Worm (Caenorhabditis elegans) whole organism, L2 larva: Measurements from ENCODE around the gene H25K10.1.
A peak's percentile ranks its signal among the peaks of the same experiment; 100 is the strongest.

Source experiments
- C34F6.9 ChIP-seq: fragments of 150-350 bp; optimal IDR thresholded peaks from 2 replicates; lab custom pipeline; 2014; ENCODE audit warnings: missing biosample characterization, missing genetic modification characterization
- F13H6.1 ChIP-seq: sonication (generic microtip); optimal IDR thresholded peaks from 2 replicates; lab custom pipeline; 2016; ENCODE audit warnings: missing genetic modification characterization, missing compliant biosample characterization
- Y55F3AM.14 ChIP-seq: fragments of 200-800 bp; sonication (Bioruptor generic); optimal IDR thresholded peaks from 2 replicates; lab custom pipeline; 2018; ENCODE audit warnings: mild to moderate bottlenecking, missing genetic modification characterization, missing compliant biosample characterization
- ZK546.5 ChIP-seq: sonication (generic microtip); optimal IDR thresholded peaks from 2 replicates; lab custom pipeline; 2017; ENCODE audit warnings: missing biosample characterization, missing genetic modification characterization
- alr-1 ChIP-seq: fragments of 150-350 bp; optimal IDR thresholded peaks from 2 replicates; lab custom pipeline; 2014; ENCODE audit warnings: missing biosample characterization, missing genetic modification characterization
- aly-2 ChIP-seq: fragments of 150-350 bp; optimal IDR thresholded peaks from 2 replicates; lab custom pipeline; 2014; ENCODE audit warnings: missing biosample characterization, missing genetic modification characterization
- ama-1 ChIP-seq: fragments of 150-350 bp; optimal IDR thresholded peaks from 2 replicates; lab custom pipeline; 2018; ENCODE audit warnings: inconsistent platforms
- blmp-1 ChIP-seq: sonication (generic microtip); optimal IDR thresholded peaks from 2 replicates; lab custom pipeline; 2017; ENCODE audit warnings: missing genetic modification characterization, mild to moderate bottlenecking, missing compliant biosample characterization, antibody characterized with exemption, moderate library complexity; ENCODE audit not compliant: insufficient read depth
- ceh-82 ChIP-seq: fragments of 150-350 bp; optimal IDR thresholded peaks from 2 replicates; lab custom pipeline; 2014; ENCODE audit warnings: missing biosample characterization, missing genetic modification characterization
- dmd-4 ChIP-seq: sonication (generic microtip); optimal IDR thresholded peaks from 2 replicates; lab custom pipeline; 2017; ENCODE audit warnings: missing biosample characterization, missing genetic modification characterization
- egl-27 ChIP-seq: sonication (generic microtip); optimal IDR thresholded peaks from 3 replicates; lab custom pipeline; 2017; ENCODE audit warnings: missing biosample characterization, missing genetic modification reagents, missing genetic modification characterization
- elt-1 ChIP-seq: fragments of 150-350 bp; optimal IDR thresholded peaks from 2 replicates; lab custom pipeline; 2014; ENCODE audit warnings: missing biosample characterization, missing genetic modification characterization
- elt-3 ChIP-seq: sonication (generic microtip); optimal IDR thresholded peaks from 2 replicates; lab custom pipeline; 2017; ENCODE audit warnings: missing biosample characterization, missing genetic modification characterization
- fos-1 ChIP-seq: fragments of 150-350 bp; optimal IDR thresholded peaks from 2 replicates; lab custom pipeline; 2014; ENCODE audit warnings: missing biosample characterization, missing genetic modification characterization
- lin-13 ChIP-seq: fragments of 150-350 bp; optimal IDR thresholded peaks from 2 replicates; lab custom pipeline; 2014; ENCODE audit warnings: missing biosample characterization, missing genetic modification reagents, missing genetic modification characterization
- lin-39 ChIP-seq: fragments of 150-350 bp; optimal IDR thresholded peaks from 2 replicates; lab custom pipeline; 2014; ENCODE audit warnings: missing biosample characterization, missing genetic modification reagents, missing genetic modification characterization
- lsy-2 ChIP-seq, 2 experiments: fragments of 150-350 bp in 1 of 2; sonication (generic microtip) in 1 of 2; optimal IDR thresholded peaks; 2 replicates each; lab custom pipeline; 2014 to 2017; ENCODE audit warnings: missing biosample characterization in 2 of 2, missing genetic modification characterization in 2 of 2
- mbf-1 ChIP-seq: sonication (generic microtip); optimal IDR thresholded peaks from 2 replicates; lab custom pipeline; 2017; ENCODE audit warnings: missing biosample characterization, missing genetic modification characterization
- nhr-10 ChIP-seq: sonication (generic microtip); optimal IDR thresholded peaks from 2 replicates; lab custom pipeline; 2017; ENCODE audit warnings: missing biosample characterization, missing genetic modification characterization
- nhr-12 ChIP-seq: fragments of 150-350 bp; optimal IDR thresholded peaks from 2 replicates; lab custom pipeline; 2014; ENCODE audit warnings: missing biosample characterization, missing genetic modification characterization
- nhr-129 ChIP-seq: fragments of 150-350 bp; optimal IDR thresholded peaks from 2 replicates; lab custom pipeline; 2014; ENCODE audit warnings: missing biosample characterization, missing genetic modification characterization
- nhr-23 ChIP-seq: fragments of 150-350 bp; optimal IDR thresholded peaks from 2 replicates; lab custom pipeline; 2014; ENCODE audit warnings: missing biosample characterization, missing genetic modification reagents, missing genetic modification characterization
- nhr-237 ChIP-seq: fragments of 150-350 bp; optimal IDR thresholded peaks from 2 replicates; lab custom pipeline; 2014; ENCODE audit warnings: missing biosample characterization, missing genetic modification characterization
- nhr-6 ChIP-seq: fragments of 150-350 bp; optimal IDR thresholded peaks from 2 replicates; lab custom pipeline; 2014; ENCODE audit warnings: missing biosample characterization, missing genetic modification characterization
- sem-4 ChIP-seq: fragments of 150-350 bp; optimal IDR thresholded peaks from 2 replicates; lab custom pipeline; 2014; ENCODE audit warnings: missing biosample characterization, missing genetic modification reagents, missing genetic modification characterization
- skn-1 ChIP-seq: sonication (generic microtip); optimal IDR thresholded peaks from 2 replicates; lab custom pipeline; 2017; ENCODE audit warnings: missing biosample characterization, missing genetic modification characterization
- sma-3 ChIP-seq: sonication (generic microtip); optimal IDR thresholded peaks from 2 replicates; lab custom pipeline; 2016; ENCODE audit warnings: missing genetic modification reagents, missing genetic modification characterization, missing compliant biosample characterization
- sma-9 ChIP-seq, 2 experiments: fragments of 150-350 bp in 1 of 2; sonication (generic microtip) in 1 of 2; optimal IDR thresholded peaks; 2 replicates each; lab custom pipeline; 2014 to 2016; ENCODE audit warnings: missing genetic modification characterization in 2 of 2, mild to moderate bottlenecking in 1 of 2, missing biosample characterization in 1 of 2, missing compliant biosample characterization in 1 of 2, missing genetic modification reagents in 1 of 2, moderate library complexity in 1 of 2
- snpc-4 ChIP-seq: fragments of 150-350 bp; optimal IDR thresholded peaks from 2 replicates; lab custom pipeline; 2014; ENCODE audit warnings: missing biosample characterization, missing genetic modification characterization
- unc-55 ChIP-seq: fragments of 150-350 bp; sonication (generic microtip); optimal IDR thresholded peaks from 3 replicates; lab custom pipeline; 2014; ENCODE audit warnings: missing biosample characterization, missing genetic modification reagents, missing genetic modification characterization
- unc-62 ChIP-seq: fragments of 150-350 bp; optimal IDR thresholded peaks from 2 replicates; lab custom pipeline; 2014; ENCODE audit warnings: missing biosample characterization, missing genetic modification reagents, missing genetic modification characterization
- zag-1 ChIP-seq: fragments of 150-350 bp; optimal IDR thresholded peaks from 2 replicates; lab custom pipeline; 2014; ENCODE audit warnings: missing biosample characterization, missing genetic modification characterization

Gene H25K10.1

DNA sequence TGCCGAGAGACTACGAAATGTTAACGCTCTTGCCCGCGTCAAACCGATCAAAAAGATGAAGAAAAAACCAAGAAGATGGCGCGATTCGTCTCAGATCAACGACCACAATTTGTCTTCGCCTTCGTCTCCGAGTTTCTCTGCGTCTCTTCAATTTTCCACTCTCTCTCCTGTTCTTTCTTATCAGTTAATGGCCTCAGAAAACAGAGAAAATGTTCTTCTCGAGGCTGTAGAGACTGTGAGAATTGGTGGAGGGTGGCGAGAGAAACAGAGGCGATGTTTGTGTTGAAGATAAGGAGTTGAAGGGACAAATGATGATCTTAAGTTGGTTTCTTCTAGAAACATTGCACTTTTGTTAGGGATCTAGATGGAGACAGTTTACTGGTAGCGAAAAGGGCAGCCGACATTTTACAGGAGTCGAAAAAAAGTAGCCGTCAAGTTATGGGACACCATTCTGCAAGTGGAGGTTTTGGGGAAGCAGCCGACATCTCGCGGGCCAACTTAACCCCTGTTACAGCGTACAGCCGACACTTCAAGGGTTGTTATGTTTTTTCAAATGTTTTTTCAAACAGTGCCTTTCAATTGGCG is 21.2 kb upstream of the H25K10.1 start (continued):
- TF ChIP-seq snpc-4 (tag; lab: Kevin White, UChicago) (peak; percentile 88), ceh-82 (tag; lab: Kevin White, UChicago) (no peak), C34F6.9 (tag; lab: Kevin White, UChicago) (no peak), nhr-6 (tag; lab: Kevin White, UChicago) (no peak), nhr-12 (tag; lab: Kevin White, UChicago) (no peak), unc-55 (GFP tag; lab: Kevin White, UChicago) (no peak), lsy-2 (tag; optimal IDR thresholded peaks at IDR 0.05; lab: Kevin White, UChicago) (no peak), nhr-23 (tag; lab: Kevin White, UChicago) (no peak), aly-2 (tag; lab: Kevin White, UChicago) (no peak), mbf-1 (tag; lab: Kevin White, UChicago) (no peak)

ce11 chrIV:16184521-16184920 is 17.7 kb upstream of the H25K10.1 start, which contains the start of gene Y105C5B.1413:
Gene Y105C5B.1413, minus strand, starts transcription at chrIV:16184621.
- TF ChIP-seq lin-13 (GFP tag; lab: Kevin White, UChicago), result no peak
- no peak for TF ChIP-seq ama-1
- TF ChIP-seq nhr-6 (tag; lab: Kevin White, UChicago), result no peak

ce11 chrIV:16186008-16186407 is 16.2 kb upstream of the H25K10.1 start:
- no peak for TF ChIP-seq elt-1 (tag; lab: Kevin White, UChicago)
- TF ChIP-seq ceh-82 (tag; lab: Kevin White, UChicago), result no peak
- TF ChIP-seq egl-27, result no peak
- TF ChIP-seq lin-39 (tag; lab: Kevin White, UChicago), result no peak
- no peak for TF ChIP-seq Y55F3AM.14 (GFP tag; lab: Kevin White, UChicago)
- no peak for TF ChIP-seq snpc-4 (tag; lab: Kevin White, UChicago)
- TF ChIP-seq alr-1, result no peak
- TF ChIP-seq sma-3, result no peak
- no peak for TF ChIP-seq unc-62 (GFP tag; lab: Kevin White, UChicago)
- no peak for TF ChIP-seq mbf-1 (tag; lab: Kevin White, UChicago)
- TF ChIP-seq ZK546.5 (tag; lab: Kevin White, UChicago), result no peak
- no peak for TF ChIP-seq nhr-129 (tag; lab: Kevin White, UChicago)
- no peak for TF ChIP-seq F13H6.1
- no peak for TF ChIP-seq blmp-1 (tag; lab: Kevin White, UChicago)
- TF ChIP-seq skn-1 (tag; lab: Kevin White, UChicago), result no peak
- no peak for TF ChIP-seq zag-1
- TF ChIP-seq dmd-4 (tag; lab: Kevin White, UChicago), result no peak
- TF ChIP-seq fos-1 (tag; lab: Kevin White, UChicago), result no peak
- TF ChIP-seq sem-4 (tag; lab: Kevin White, UChicago), result no peak
- TF ChIP-seq, all 48 proteins: peak for 0

DNA sequence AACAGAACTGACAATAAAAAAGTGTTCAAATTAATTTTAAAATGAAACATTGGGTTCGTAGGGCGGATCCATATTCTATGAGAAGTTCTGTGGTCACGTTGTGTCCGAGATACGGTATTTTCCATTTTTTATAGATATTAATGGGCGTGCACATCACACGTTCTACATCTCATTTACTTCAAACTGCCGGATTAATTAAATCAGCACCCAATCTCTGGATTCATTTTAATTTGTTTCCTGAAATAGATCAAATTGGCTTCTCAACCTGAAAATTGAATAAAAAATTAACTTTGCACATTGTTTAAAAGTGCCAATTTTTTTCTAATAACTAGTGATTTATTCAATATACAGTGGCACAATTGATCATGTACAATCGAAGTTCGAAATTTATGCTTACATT is 10.6 kb upstream of the H25K10.1 start:
- TF ChIP-seq elt-3, result no peak
- TF ChIP-seq nhr-12 (tag; lab: Kevin White, UChicago), result no peak
- TF ChIP-seq lsy-2 (tag; optimal IDR thresholded peaks at IDR 0.05; lab: Kevin White, UChicago), result no peak
- TF ChIP-seq C34F6.9 (tag; lab: Kevin White, UChicago), result no peak
- no peak for TF ChIP-seq Y55F3AM.14 (GFP tag; lab: Kevin White, UChicago)
- TF ChIP-seq nhr-129 (tag; lab: Kevin White, UChicago), result no peak
- no peak for TF ChIP-seq unc-55 (GFP tag; lab: Kevin White, UChicago)
- TF ChIP-seq nhr-237 (tag; lab: Kevin White, UChicago), result no peak
- TF ChIP-seq nhr-10 (tag; lab: Kevin White, UChicago), result no peak
- no peak for TF ChIP-seq mbf-1 (tag; lab: Kevin White, UChicago)
- no peak for TF ChIP-seq sem-4 (tag; lab: Kevin White, UChicago)
- TF ChIP-seq elt-1 (tag; lab: Kevin White, UChicago), result no peak

- peak; percentile 52 for TF ChIP-seq blmp-1 (tag; lab: Kevin White, UChicago)
- no peak for TF ChIP-seq aly-2 (tag; lab: Kevin White, UChicago)
- no peak for TF ChIP-seq fos-1 (tag; lab: Kevin White, UChicago)
- TF ChIP-seq sma-9 (GFP tag; optimal IDR thresholded peaks at IDR 0.05; lab: Kevin White, UChicago), result no peak
- TF ChIP-seq sma-9 (tag; optimal IDR thresholded peaks at IDR 0.05; lab: Kevin White, UChicago), result no peak
- no peak for TF ChIP-seq skn-1 (tag; lab: Kevin White, UChicago)
- no peak for TF ChIP-seq ZK546.5 (tag; lab: Kevin White, UChicago)
- TF ChIP-seq snpc-4 (tag; lab: Kevin White, UChicago), result no peak
- no peak for TF ChIP-seq nhr-237 (tag; lab: Kevin White, UChicago)
These were observed 9.4 kb upstream of the H25K10.1 start for ce11 chrIV:16192754-16193153.
